Worm (Caenorhabditis elegans): ENCODE data around the gene osm-12.

DNA sequence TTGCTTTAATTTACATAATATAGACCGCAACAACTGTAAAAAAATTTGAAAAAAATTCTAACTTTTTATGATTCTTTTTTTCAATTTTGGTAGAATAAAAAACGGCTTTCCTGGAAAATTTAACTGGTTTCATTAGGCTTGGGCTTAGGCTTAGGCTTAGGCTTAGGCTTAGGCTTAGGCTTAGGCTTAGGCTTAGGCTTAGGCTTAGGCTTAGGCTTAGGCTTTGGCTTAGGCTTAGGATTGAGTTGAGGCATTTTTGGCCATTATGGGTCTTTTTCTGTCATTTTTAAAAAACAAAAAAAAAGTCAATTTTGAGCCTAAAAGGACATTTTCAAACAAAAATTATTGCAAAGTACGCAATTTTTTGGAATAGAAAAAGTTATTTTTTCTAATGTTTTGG is 58.5 kb downstream of the osm-12 start:
- TF ChIP-seq unc-62 (GFP tag; optimal IDR thresholded peaks at IDR 0.05) (no peak), ama-1 (optimal IDR thresholded peaks at IDR 0.05) (no peak), ama-1 (GFP tag; optimal IDR thresholded peaks at IDR 0.05) (no peak)
